Fruit fly (Drosophila melanogaster) whole organism, wandering third instar larva: ENCODE results near the gene Kal1.

Experiments
- Abd-B ChIP-seq: fragments of >200 bp; optimal IDR thresholded peaks from 2 replicates; lab custom pipeline; 2017; ENCODE audit warnings: missing biosample characterization, missing genetic modification characterization
- CG32264 ChIP-seq: fragments of 200-800 bp; sonication (Bioruptor generic); optimal IDR thresholded peaks from 2 replicates; lab custom pipeline; 2016; ENCODE audit warnings: missing biosample characterization, missing genetic modification characterization
- CG9705 ChIP-seq: fragments of 200-800 bp; sonication (Bioruptor generic); optimal IDR thresholded peaks from 2 replicates; lab custom pipeline; 2018; ENCODE audit warnings: missing biosample characterization, mild to moderate bottlenecking, missing genetic modification characterization
- CrebA ChIP-seq: fragments of 200-800 bp; sonication (Bioruptor generic); optimal IDR thresholded peaks from 2 replicates; lab custom pipeline; 2016; ENCODE audit warnings: missing biosample characterization, mild to moderate bottlenecking, missing genetic modification characterization, borderline replicate concordance
- Dfd ChIP-seq: fragments of >200 bp; optimal IDR thresholded peaks from 2 replicates; lab custom pipeline; 2017; ENCODE audit warnings: missing biosample characterization, missing genetic modification characterization
- Dif ChIP-seq: fragments of 200-275, 200-300 bp; sonication (Bioruptor generic); optimal IDR thresholded peaks from 2 replicates; lab custom pipeline; 2018; ENCODE audit warnings: missing biosample characterization, missing genetic modification characterization; ENCODE audit not compliant: partially characterized antibody
- GATAd ChIP-seq: sonication (Bioruptor generic); optimal IDR thresholded peaks from 2 replicates; lab custom pipeline; 2016; ENCODE audit warnings: missing biosample characterization, missing genetic modification characterization
- HLH106 ChIP-seq: fragments of 200-800 bp; optimal IDR thresholded peaks from 3 replicates; lab custom pipeline; 2019; ENCODE audit warnings: missing biosample characterization, mild to moderate bottlenecking, missing genetic modification characterization, moderate library complexity
- Hnf4 ChIP-seq: fragments of 200-800 bp; sonication (Bioruptor generic); optimal IDR thresholded peaks from 2 replicates; lab custom pipeline; 2016; ENCODE audit warnings: missing biosample characterization, mild to moderate bottlenecking, missing genetic modification characterization
- Hr78 ChIP-seq: fragments of >200 bp; optimal IDR thresholded peaks from 2 replicates; lab custom pipeline; 2017; ENCODE audit warnings: missing biosample characterization, missing genetic modification characterization
- Hr83 ChIP-seq: fragments of 200-300 bp; sonication (Bioruptor generic); optimal IDR thresholded peaks from 2 replicates; lab custom pipeline; 2016; ENCODE audit warnings: missing biosample characterization, mild to moderate bottlenecking, missing genetic modification characterization, moderate library complexity; ENCODE audit not compliant: poor library complexity, severe bottlenecking
- Jra ChIP-seq: sonication (Bioruptor generic); optimal IDR thresholded peaks from 2 replicates; lab custom pipeline; 2016; ENCODE audit warnings: missing biosample characterization, missing genetic modification characterization
- Mio ChIP-seq: sonication (Bioruptor generic); optimal IDR thresholded peaks from 2 replicates; lab custom pipeline; 2016; ENCODE audit warnings: missing biosample characterization, missing genetic modification characterization
- Myc ChIP-seq: fragments of >200 bp; optimal IDR thresholded peaks from 2 replicates; lab custom pipeline; 2017
- N ChIP-seq: fragments of >200 bp; optimal IDR thresholded peaks from 2 replicates; lab custom pipeline; 2018; ENCODE audit warnings: missing biosample characterization, missing external identifiers, missing genetic modification characterization
- OdsH ChIP-seq: fragments of 200-800 bp; sonication (Bioruptor generic); optimal IDR thresholded peaks from 2 replicates; lab custom pipeline; 2016; ENCODE audit warnings: missing biosample characterization, mild to moderate bottlenecking, missing genetic modification characterization
- Rel ChIP-seq, 2 experiments: fragments of 200-800 bp; sonication (Bioruptor generic) in 1 of 2; optimal IDR thresholded peaks; 2 replicates in 1 of 2; 3 replicates in 1 of 2; lab custom pipeline; 2016 to 2019; ENCODE audit warnings: mild to moderate bottlenecking in 2 of 2, missing biosample characterization in 2 of 2, missing genetic modification characterization in 2 of 2, moderate library complexity in 1 of 2
- Sp1 ChIP-seq: fragments of 200-800 bp; sonication (Bioruptor generic); optimal IDR thresholded peaks from 3 replicates; lab custom pipeline; 2019; ENCODE audit warnings: missing biosample characterization, mild to moderate bottlenecking, missing genetic modification characterization, moderate library complexity
- Vsx2 ChIP-seq: fragments of 200-300, 225-300 bp; sonication (Bioruptor generic); optimal IDR thresholded peaks from 2 replicates; lab custom pipeline; 2018; ENCODE audit warnings: missing biosample characterization, missing genetic modification characterization; ENCODE audit not compliant: partially characterized antibody
- br ChIP-seq: fragments of 200-800 bp; sonication (Bioruptor generic); optimal IDR thresholded peaks from 2 replicates; lab custom pipeline; 2016; ENCODE audit warnings: missing biosample characterization, missing genetic modification characterization
- brk ChIP-seq: fragments of 200-800 bp; sonication (Bioruptor generic); optimal IDR thresholded peaks from 2 replicates; lab custom pipeline; 2016; ENCODE audit warnings: missing biosample characterization, mild to moderate bottlenecking, missing genetic modification characterization
- dl ChIP-seq, 2 experiments: fragments of 175-275, 200-275 bp in 1 of 2; fragments of 200-275 bp in 1 of 2; sonication (Bioruptor generic); optimal IDR thresholded peaks; lab custom pipeline; 2018; ENCODE audit warnings: mild to moderate bottlenecking in 2 of 2, missing biosample characterization in 2 of 2, missing genetic modification characterization in 2 of 2, moderate library complexity in 2 of 2; ENCODE audit not compliant: partially characterized antibody in 2 of 2, insufficient read depth in 1 of 2
- dmrt93B ChIP-seq: fragments of 200-800 bp; sonication (Bioruptor generic); optimal IDR thresholded peaks from 2 replicates; lab custom pipeline; 2018; ENCODE audit warnings: missing biosample characterization, mild to moderate bottlenecking, missing genetic modification characterization
- dsf ChIP-seq: sonication (Bioruptor generic); optimal IDR thresholded peaks from 2 replicates; lab custom pipeline; 2016; ENCODE audit warnings: missing biosample characterization, missing genetic modification characterization, borderline replicate concordance
- ey ChIP-seq: fragments of 200-800 bp; sonication (Bioruptor generic); optimal IDR thresholded peaks from 2 replicates; lab custom pipeline; 2016; ENCODE audit warnings: missing biosample characterization, missing genetic modification characterization
- foxo ChIP-seq, 2 experiments: fragments of 200-800 bp; sonication (Bioruptor generic); optimal IDR thresholded peaks; 2 replicates in 1 of 2; 3 replicates in 1 of 2; lab custom pipeline; 2016 to 2017; ENCODE audit warnings: missing biosample characterization in 2 of 2, missing genetic modification characterization in 2 of 2
- fru ChIP-seq: fragments of 200-800 bp; sonication (Bioruptor generic); optimal IDR thresholded peaks from 3 replicates; lab custom pipeline; 2016; ENCODE audit warnings: missing biosample characterization, mild to moderate bottlenecking, missing genetic modification characterization
- h ChIP-seq: fragments of 200-800 bp; sonication (Bioruptor generic); optimal IDR thresholded peaks from 3 replicates; lab custom pipeline; 2016; ENCODE audit warnings: missing biosample characterization, mild to moderate bottlenecking, missing genetic modification characterization
- jim ChIP-seq: fragments of 175-275, 200-325 bp; sonication (Bioruptor generic); optimal IDR thresholded peaks from 2 replicates; lab custom pipeline; 2016; ENCODE audit warnings: missing biosample characterization, mild to moderate bottlenecking, missing genetic modification characterization
- lola ChIP-seq: fragments of >200 bp; optimal IDR thresholded peaks from 2 replicates; lab custom pipeline; 2017; ENCODE audit warnings: missing biosample characterization, missing genetic modification characterization
- pan ChIP-seq: fragments of >200 bp; optimal IDR thresholded peaks from 2 replicates; lab custom pipeline; 2017
- psq ChIP-seq: fragments of 200-800 bp; sonication (Bioruptor generic); optimal IDR thresholded peaks from 3 replicates; lab custom pipeline; 2017; ENCODE audit warnings: missing biosample characterization, mild to moderate bottlenecking, missing genetic modification characterization, moderate library complexity
- rgr ChIP-seq: fragments of 200-800 bp; sonication (Bioruptor generic); optimal IDR thresholded peaks from 3 replicates; lab custom pipeline; 2016; ENCODE audit warnings: missing biosample characterization, mild to moderate bottlenecking, missing genetic modification characterization
- sage ChIP-seq: fragments of 200-800 bp; sonication (Bioruptor generic); optimal IDR thresholded peaks from 2 replicates; lab custom pipeline; 2016; ENCODE audit warnings: missing biosample characterization, mild to moderate bottlenecking, missing genetic modification characterization
- tai ChIP-seq: sonication (Bioruptor generic); optimal IDR thresholded peaks from 2 replicates; lab custom pipeline; 2016; ENCODE audit warnings: missing biosample characterization, missing genetic modification characterization
- usp ChIP-seq: fragments of >200 bp; optimal IDR thresholded peaks from 2 replicates; lab custom pipeline; 2017; ENCODE audit warnings: missing biosample characterization, missing genetic modification characterization
- woc ChIP-seq: sonication (Bioruptor generic); optimal IDR thresholded peaks from 2 replicates; lab custom pipeline; 2016; ENCODE audit warnings: missing biosample characterization, mild to moderate bottlenecking, missing genetic modification characterization

Gene Kal1

dm6 chr3R:24142971-24143370 is 1.8 kb downstream of the Kal1 start (continued):
- peak; percentile 25 for TF ChIP-seq dsf
- TF ChIP-seq usp: no peak
- TF ChIP-seq br (GFP tag; lab: Kevin White, UChicago): peak; percentile 87
- TF ChIP-seq h (GFP tag; lab: Kevin White, UChicago): peak; percentile 93
- peak; percentile 64 for TF ChIP-seq dmrt93B (GFP tag; lab: Kevin White, UChicago)
- peak; percentile 87 for TF ChIP-seq OdsH (GFP tag; lab: Kevin White, UChicago)
- TF ChIP-seq N (GFP tag; lab: Kevin White, UChicago): no peak
- TF ChIP-seq Dfd (GFP tag; lab: Kevin White, UChicago): no peak
- TF ChIP-seq CG9705: peak; percentile 68
- TF ChIP-seq Rel (GFP tag; optimal IDR thresholded peaks at IDR 0.05; lab: Kevin White, UChicago): no peak
- TF ChIP-seq Rel (tag; optimal IDR thresholded peaks at IDR 0.05; lab: Kevin White, UChicago): peak; percentile 47
- no peak for TF ChIP-seq Hr78 (GFP tag; lab: Kevin White, UChicago)
- TF ChIP-seq dl (GFP tag; optimal IDR thresholded peaks at IDR 0.05; lab: Kevin White, UChicago; ENCODE audit: insufficient read depth in 1 of 2, partially characterized antibody in 2 of 2): no peak
- peak; percentile 76 for TF ChIP-seq sage (GFP tag; lab: Kevin White, UChicago)
- peak; percentile 5 for TF ChIP-seq Hr83
- TF ChIP-seq brk: peak; percentile 83
- TF ChIP-seq tai: no peak

DNA sequence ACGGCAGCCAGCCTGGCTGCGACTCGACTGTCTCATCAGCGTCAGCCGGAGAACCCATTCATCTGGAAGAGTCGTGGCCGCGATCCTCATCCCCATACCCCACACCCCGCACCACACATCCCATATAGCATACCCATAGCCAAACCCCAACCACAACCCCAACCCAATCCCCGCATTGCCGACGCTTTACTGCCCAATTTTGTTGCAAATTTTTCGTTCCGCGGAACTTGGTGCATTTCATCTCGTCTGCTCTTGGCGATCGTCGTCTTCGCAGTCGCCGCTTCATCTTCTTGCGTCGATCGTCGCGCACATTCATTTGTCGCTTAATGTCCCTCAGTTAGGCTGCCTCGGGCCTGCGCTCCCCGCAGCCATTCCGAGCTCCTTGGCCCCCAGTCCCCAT is 2.2 kb downstream of the Kal1 start:
- TF ChIP-seq CG9705 (no peak), OdsH (GFP tag; lab: Kevin White, UChicago) (no peak)

DNA sequence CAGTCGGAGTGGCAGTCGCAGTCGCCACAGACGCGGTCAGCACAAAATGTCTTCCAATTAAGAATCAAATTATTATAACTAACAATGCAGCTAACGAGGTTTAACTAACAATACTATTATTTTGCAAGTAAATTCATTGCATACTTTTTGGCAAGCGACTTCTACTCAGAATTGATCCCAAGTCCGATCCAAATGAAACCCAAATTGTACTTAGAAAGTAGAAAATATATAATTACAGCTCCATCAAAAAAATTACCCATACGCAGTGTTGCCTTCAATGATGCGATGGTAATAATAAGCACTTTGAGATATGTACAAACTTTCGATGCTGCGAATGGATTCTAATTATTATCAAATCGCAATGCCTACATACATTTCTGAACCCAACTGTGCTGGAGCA is 2.6 kb downstream of the Kal1 start:
- TF ChIP-seq foxo (GFP tag; optimal IDR thresholded peaks at IDR 0.05; lab: Kevin White, UChicago): peak in 1 of 2 experiments; percentile 55
- no peak for TF ChIP-seq dsf
- TF ChIP-seq sage (GFP tag; lab: Kevin White, UChicago): no peak
- peak; percentile 15 for TF ChIP-seq HLH106 (tag; lab: Kevin White, UChicago)
- TF ChIP-seq h (GFP tag; lab: Kevin White, UChicago): peak; percentile 33
- TF ChIP-seq jim: no peak
- peak; percentile 4 for TF ChIP-seq Hnf4 (GFP tag; lab: Kevin White, UChicago)
- TF ChIP-seq fru (GFP tag; lab: Kevin White, UChicago): no peak
- TF ChIP-seq rgr (GFP tag; lab: Kevin White, UChicago): peak; percentile 16
- peak; percentile 27 for TF ChIP-seq OdsH (GFP tag; lab: Kevin White, UChicago)
- TF ChIP-seq Mio (GFP tag; lab: Kevin White, UChicago): no peak
- TF ChIP-seq Myc (lab: Kevin White, UChicago): no peak
- TF ChIP-seq CG9705: no peak
- TF ChIP-seq lola: no peak
- no peak for TF ChIP-seq Dif (GFP tag; lab: Kevin White, UChicago)
- no peak for TF ChIP-seq Vsx2 (GFP tag; lab: Kevin White, UChicago)
- TF ChIP-seq ey (GFP tag; lab: Kevin White, UChicago): peak; percentile 31
- no peak for TF ChIP-seq CrebA (GFP tag; lab: Kevin White, UChicago)
- peak; percentile 38 for TF ChIP-seq woc (GFP tag; lab: Kevin White, UChicago)
- TF ChIP-seq br (GFP tag; lab: Kevin White, UChicago): peak; percentile 27
- peak; percentile 57 for TF ChIP-seq Sp1 (GFP tag; lab: Kevin White, UChicago)
- TF ChIP-seq psq (GFP tag; lab: Kevin White, UChicago): no peak
- TF ChIP-seq Hr83: no peak

DNA sequence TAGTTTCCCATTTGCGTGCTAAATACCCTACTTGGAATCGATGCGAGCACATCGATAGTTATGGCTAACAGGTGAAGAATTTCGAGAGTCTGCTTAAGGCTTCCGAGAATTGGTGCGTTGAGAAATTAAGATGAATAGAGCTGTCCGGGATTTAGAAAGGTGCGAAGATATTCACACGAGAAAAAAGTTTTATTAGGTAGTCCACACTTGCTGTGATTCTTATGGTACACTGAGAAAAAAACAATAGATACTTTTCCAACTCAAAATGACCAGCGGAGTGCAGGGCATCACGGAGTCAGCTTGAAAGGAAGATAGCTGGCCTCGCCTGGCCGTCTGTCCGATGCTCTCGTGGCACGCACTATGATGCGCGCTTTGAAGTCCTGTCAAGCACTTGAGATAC is 3.3 kb downstream of the Kal1 start:
- no peak for TF ChIP-seq CrebA (GFP tag; lab: Kevin White, UChicago)
- TF ChIP-seq pan: no peak
- no peak for TF ChIP-seq Hr78 (GFP tag; lab: Kevin White, UChicago)
- TF ChIP-seq woc (GFP tag; lab: Kevin White, UChicago): peak; percentile 72
- TF ChIP-seq Mio (GFP tag; lab: Kevin White, UChicago): no peak
- peak; percentile 72 for TF ChIP-seq ey (GFP tag; lab: Kevin White, UChicago)
- TF ChIP-seq Jra (GFP tag; lab: Kevin White, UChicago): peak; percentile 22
- TF ChIP-seq CG9705: no peak
- TF ChIP-seq dsf: no peak
- TF ChIP-seq CG32264 (GFP tag; lab: Kevin White, UChicago): peak; percentile 0
- TF ChIP-seq fru (GFP tag; lab: Kevin White, UChicago): peak; percentile 73
- TF ChIP-seq h (GFP tag; lab: Kevin White, UChicago): peak; percentile 73
- peak; percentile 66 for TF ChIP-seq br (GFP tag; lab: Kevin White, UChicago)
- TF ChIP-seq jim: no peak
- no peak for TF ChIP-seq GATAd (GFP tag; lab: Kevin White, UChicago)
- no peak for TF ChIP-seq Abd-B (GFP tag; lab: Kevin White, UChicago)
- no peak for TF ChIP-seq Dif (GFP tag; lab: Kevin White, UChicago)
- peak; percentile 36 for TF ChIP-seq Hnf4 (GFP tag; lab: Kevin White, UChicago)
- TF ChIP-seq foxo (GFP tag; optimal IDR thresholded peaks at IDR 0.05; lab: Kevin White, UChicago): peak in 1 of 2 experiments; percentile 72
- TF ChIP-seq HLH106 (tag; lab: Kevin White, UChicago): peak; percentile 62
- TF ChIP-seq rgr (GFP tag; lab: Kevin White, UChicago): peak; percentile 56
- no peak for TF ChIP-seq Dfd (GFP tag; lab: Kevin White, UChicago)
- peak; percentile 61 for TF ChIP-seq Sp1 (GFP tag; lab: Kevin White, UChicago)
- TF ChIP-seq OdsH (GFP tag; lab: Kevin White, UChicago): peak; percentile 49
- peak; percentile 13 for TF ChIP-seq dmrt93B (GFP tag; lab: Kevin White, UChicago)
- TF ChIP-seq usp: no peak
- TF ChIP-seq psq (GFP tag; lab: Kevin White, UChicago): peak; percentile 45
- TF ChIP-seq, all 38 proteins: peak for 15
